Worm (Caenorhabditis elegans): ENCODE results near the gene set-27.

DNA sequence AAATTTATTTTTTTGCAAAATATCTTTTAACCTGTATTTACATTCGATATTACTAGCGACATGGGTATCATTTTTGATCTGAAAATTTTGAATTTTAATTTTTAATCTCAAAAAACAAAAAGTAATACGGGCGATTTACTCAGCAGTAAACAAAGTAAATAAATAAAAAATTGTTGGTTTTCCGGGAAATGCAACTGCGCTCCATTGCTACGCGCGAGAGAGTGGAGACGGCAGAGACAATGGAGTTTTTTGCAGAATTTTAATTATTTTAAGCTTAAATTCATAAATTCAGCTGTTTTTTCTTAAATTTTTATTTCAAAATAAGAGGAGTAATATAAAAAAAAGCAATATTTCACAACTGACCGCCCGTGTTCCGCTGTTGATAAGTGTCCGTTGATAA lies 2.0 kb upstream of the set-27 start, which contains the start of gene slc-30A9:
- TF ChIP-seq sma-3 (GFP tag; optimal IDR thresholded peaks at IDR 0.05): no peak
- no peak for TF ChIP-seq ceh-82 (tag; optimal IDR thresholded peaks at IDR 0.05)
- no peak for TF ChIP-seq ZK546.5 (tag; optimal IDR thresholded peaks at IDR 0.05)
- TF ChIP-seq ama-1 (optimal IDR thresholded peaks at IDR 0.05): no peak
- TF ChIP-seq nhr-77 (tag; optimal IDR thresholded peaks at IDR 0.05): no peak
